Fruit fly (Drosophila melanogaster) whole organism, embryonic: ENCODE results near the gene Obp99b.

Experiments
- CG9932 ChIP-seq: fragments of 200-800 bp; sonication (Bioruptor generic); IDR thresholded peaks from 2 replicates; pipeline ENCODE4 v1.3.6; 2022; ENCODE audit warnings: missing biosample characterization, missing genetic modification characterization
- hbn ChIP-seq: fragments of 200-800 bp; sonication (Bioruptor generic); IDR thresholded peaks from 2 replicates; pipeline ENCODE4 v1.3.6; 2022; ENCODE audit warnings: missing biosample characterization, missing genetic modification characterization; ENCODE audit not compliant: partially characterized antibody

DNA sequence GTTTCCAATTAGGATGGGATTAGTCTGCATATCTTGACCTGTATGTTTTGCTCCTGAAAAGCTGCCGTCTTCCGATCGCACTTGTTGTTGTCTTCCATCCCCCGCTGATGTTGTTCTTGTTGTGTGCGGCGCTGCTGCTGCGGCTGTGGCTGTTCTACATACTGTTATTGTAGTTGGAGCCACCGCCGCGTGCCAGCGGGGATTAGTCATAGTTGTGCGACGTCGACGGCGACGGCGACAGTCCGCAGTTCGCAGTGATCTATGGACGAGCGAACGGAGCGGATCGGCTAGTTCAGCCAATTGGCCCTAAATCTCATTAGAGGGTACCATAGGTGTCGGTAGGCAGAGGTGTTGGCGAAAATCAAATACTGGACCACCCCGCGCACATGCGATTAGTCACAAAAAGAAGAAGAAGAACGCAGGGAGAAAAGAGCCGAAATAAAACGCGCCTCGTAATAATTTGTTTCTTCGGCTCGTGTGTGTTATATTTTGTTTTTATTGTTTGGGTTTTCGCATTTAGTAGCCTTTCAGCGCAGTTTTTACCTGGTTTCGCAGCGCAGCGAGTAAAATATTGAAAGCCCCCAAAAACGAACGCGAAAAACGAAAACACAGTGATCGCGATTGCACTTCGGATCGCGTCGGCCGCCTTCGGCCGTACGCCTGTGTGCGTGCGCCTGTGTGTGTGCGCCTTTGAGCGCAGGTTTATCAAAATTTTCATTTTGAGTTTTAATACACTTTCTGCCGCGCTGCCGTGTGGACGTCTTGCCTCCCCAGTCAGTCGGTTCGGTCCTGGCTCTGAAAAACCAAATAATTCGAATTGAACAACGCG, 48.8 kb upstream of the Obp99b start, which contains the start of gene kay:
- no peak for TF ChIP-seq hbn (GFP tag; lab: Robert Waterston, UW)
- TF ChIP-seq CG9932 (GFP tag; lab: Robert Waterston, UW): no peak
